Fruit fly (Drosophila melanogaster) whole organism, embryonic: Measurements from ENCODE around the gene CG31883.

Experiments used
- Atf-2 ChIP-seq: fragments of 200-800 bp; sonication (Bioruptor generic); optimal IDR thresholded peaks from 2 replicates; lab custom pipeline; 2016; ENCODE audit warnings: missing biosample characterization, missing genetic modification characterization
- CG11085 ChIP-seq: fragments of 200-800 bp; sonication (Bioruptor generic); IDR thresholded peaks from 2 replicates; pipeline ENCODE4 v1.3.6; 2022; ENCODE audit warnings: missing biosample characterization, missing genetic modification characterization
- CG11456 ChIP-seq: fragments of 200-800 bp; sonication (Bioruptor generic); IDR thresholded peaks from 3 replicates; pipeline ENCODE4 v1.3.6; 2022; ENCODE audit warnings: missing biosample characterization, missing genetic modification characterization
- CG11504 ChIP-seq: fragments of 200-800 bp; sonication (Bioruptor generic); optimal IDR thresholded peaks from 3 replicates; lab custom pipeline; 2019; ENCODE audit warnings: missing biosample characterization, mild to moderate bottlenecking, missing genetic modification characterization, moderate library complexity
- CG12219 ChIP-seq: fragments of 200-800 bp; sonication (Bioruptor generic); optimal IDR thresholded peaks from 3 replicates; lab custom pipeline; 2018; ENCODE audit warnings: missing biosample characterization, mild to moderate bottlenecking, missing genetic modification characterization
- CG14710 ChIP-seq: fragments of 200-800 bp; sonication (Bioruptor generic); optimal IDR thresholded peaks from 3 replicates; lab custom pipeline; 2019; ENCODE audit warnings: missing biosample characterization, mild to moderate bottlenecking, missing genetic modification characterization, moderate library complexity
- CG14965 ChIP-seq: fragments of 200-800 bp; sonication (Bioruptor generic); optimal IDR thresholded peaks from 2 replicates; lab custom pipeline; 2016; ENCODE audit warnings: missing biosample characterization, missing genetic modification characterization, borderline replicate concordance
- CG15011 ChIP-seq: fragments of 200-800 bp; sonication (Bioruptor generic); optimal IDR thresholded peaks from 3 replicates; lab custom pipeline; 2018; ENCODE audit warnings: missing biosample characterization, mild to moderate bottlenecking, missing genetic modification characterization
- CG16813 ChIP-seq: fragments of 200-800 bp; sonication (Bioruptor generic); IDR thresholded peaks from 3 replicates; pipeline ENCODE4 v1.3.6; 2022; ENCODE audit warnings: missing biosample characterization, missing genetic modification characterization; ENCODE audit not compliant: partially characterized antibody
- CG18476 ChIP-seq: fragments of 200-800 bp; sonication (Bioruptor generic); optimal IDR thresholded peaks from 2 replicates; lab custom pipeline; 2016; ENCODE audit warnings: missing biosample characterization, mild to moderate bottlenecking, missing genetic modification characterization
- CG2875 ChIP-seq: fragments of 200-800 bp; sonication (Bioruptor generic); optimal IDR thresholded peaks from 2 replicates; lab custom pipeline; 2017; ENCODE audit warnings: missing biosample characterization, mild to moderate bottlenecking, missing genetic modification characterization, missing genetic modification reagents
- CG31388 ChIP-seq: fragments of 200-800 bp; sonication (Bioruptor generic); optimal IDR thresholded peaks from 2 replicates; lab custom pipeline; 2016; ENCODE audit warnings: missing biosample characterization, missing genetic modification characterization
- CG3163 ChIP-seq: fragments of 200-800 bp; sonication (Bioruptor generic); optimal IDR thresholded peaks from 3 replicates; lab custom pipeline; 2016; ENCODE audit warnings: missing biosample characterization, missing genetic modification characterization
- CG32767 ChIP-seq: fragments of 200-800 bp; sonication (Bioruptor generic); IDR thresholded peaks from 2 replicates; pipeline ENCODE4 v1.3.6; 2022; ENCODE audit warnings: missing biosample characterization, missing genetic modification characterization
- CG34376 ChIP-seq: fragments of 200-800 bp; sonication (Bioruptor generic); optimal IDR thresholded peaks from 2 replicates; lab custom pipeline; 2018; ENCODE audit warnings: missing biosample characterization, mild to moderate bottlenecking, missing genetic modification characterization
- CG4404 ChIP-seq: fragments of 200-800 bp; sonication (Bioruptor generic); IDR thresholded peaks from 2 replicates; pipeline ENCODE4 v1.3.6; 2022; ENCODE audit warnings: missing biosample characterization, missing genetic modification characterization
- CG6654 ChIP-seq: fragments of 200-800 bp; sonication (Bioruptor generic); optimal IDR thresholded peaks from 2 replicates; lab custom pipeline; 2017; ENCODE audit warnings: missing biosample characterization, mild to moderate bottlenecking, missing genetic modification characterization
- CG7357 ChIP-seq: fragments of 200-800 bp; sonication (Bioruptor generic); IDR thresholded peaks from 3 replicates; pipeline ENCODE4 v1.3.6; 2022; ENCODE audit warnings: missing biosample characterization, missing genetic modification characterization
- CG7987 ChIP-seq: fragments of 200-800 bp; sonication (Bioruptor generic); optimal IDR thresholded peaks from 2 replicates; lab custom pipeline; 2018; ENCODE audit warnings: missing biosample characterization, mild to moderate bottlenecking, missing genetic modification characterization, moderate library complexity
- CG8281 ChIP-seq: fragments of 200-800 bp; sonication (Bioruptor generic); optimal IDR thresholded peaks from 2 replicates; lab custom pipeline; 2018; ENCODE audit warnings: missing biosample characterization, mild to moderate bottlenecking, missing genetic modification characterization, moderate library complexity
- CoRest ChIP-seq: fragments of 200-800 bp; sonication (Bioruptor generic); optimal IDR thresholded peaks from 3 replicates; lab custom pipeline; 2018; ENCODE audit warnings: missing biosample characterization, mild to moderate bottlenecking, missing genetic modification characterization, moderate library complexity
- Dek ChIP-seq: fragments of 200-800 bp; sonication (Bioruptor generic); optimal IDR thresholded peaks from 3 replicates; lab custom pipeline; 2019; ENCODE audit warnings: missing biosample characterization, mild to moderate bottlenecking, missing genetic modification characterization, moderate library complexity
- Hr3 ChIP-seq: fragments of 200-800 bp; sonication (Bioruptor generic); optimal IDR thresholded peaks from 3 replicates; lab custom pipeline; 2016; ENCODE audit warnings: missing biosample characterization, missing genetic modification characterization
- MESR4 ChIP-seq: fragments of 200-800 bp; sonication (Bioruptor generic); optimal IDR thresholded peaks from 2 replicates; lab custom pipeline; 2018; ENCODE audit warnings: missing biosample characterization, mild to moderate bottlenecking, missing genetic modification characterization, moderate library complexity
- MTF-1 ChIP-seq: fragments of 200-800 bp; sonication (Bioruptor generic); optimal IDR thresholded peaks from 2 replicates; lab custom pipeline; 2018; ENCODE audit warnings: missing biosample characterization, mild to moderate bottlenecking, missing genetic modification characterization, borderline replicate concordance
- Mrtf ChIP-seq: fragments of 200-800 bp; sonication (Bioruptor generic); IDR thresholded peaks from 3 replicates; pipeline ENCODE4 v1.3.6; 2022; ENCODE audit warnings: missing biosample characterization, missing genetic modification characterization
- Sry-δ ChIP-seq: fragments of 200-800 bp; sonication (Bioruptor generic); optimal IDR thresholded peaks from 2 replicates; lab custom pipeline; 2016; ENCODE audit warnings: missing biosample characterization, missing genetic modification characterization
- Stat92E ChIP-seq, 3 experiments: fragments of >200 bp in 2 of 3; fragments of 200-800 bp in 1 of 3; sonication (Bioruptor generic) in 1 of 3; optimal IDR thresholded peaks; 2 replicates each; lab custom pipeline; 2017 to 2019; ENCODE audit warnings: missing biosample characterization in 3 of 3, missing genetic modification characterization in 3 of 3, mild to moderate bottlenecking in 1 of 3, moderate library complexity in 1 of 3
- bigmax ChIP-seq: fragments of 200-800 bp; sonication (Bioruptor generic); optimal IDR thresholded peaks from 2 replicates; lab custom pipeline; 2018; ENCODE audit warnings: missing biosample characterization, mild to moderate bottlenecking, missing genetic modification characterization
- br ChIP-seq: fragments of >200 bp; optimal IDR thresholded peaks from 2 replicates; lab custom pipeline; 2017
- bsh ChIP-seq, 2 experiments: fragments of 200-800 bp; sonication (Bioruptor generic); optimal IDR thresholded peaks; 2 replicates each; lab custom pipeline; 2017 to 2018; ENCODE audit warnings: mild to moderate bottlenecking in 2 of 2, missing biosample characterization in 2 of 2, missing genetic modification characterization in 2 of 2, moderate library complexity in 1 of 2
- cad ChIP-seq: fragments of >200 bp; optimal IDR thresholded peaks from 2 replicates; lab custom pipeline; 2017; ENCODE audit warnings: missing biosample characterization, missing genetic modification characterization
- caup ChIP-seq: fragments of 200-800 bp; sonication (Bioruptor generic); optimal IDR thresholded peaks from 3 replicates; lab custom pipeline; 2017; ENCODE audit warnings: missing biosample characterization, mild to moderate bottlenecking, missing genetic modification characterization, moderate library complexity; ENCODE audit not compliant: severe bottlenecking
- fd96Cb ChIP-seq: fragments of 200-800 bp; sonication (Bioruptor generic); optimal IDR thresholded peaks from 2 replicates; lab custom pipeline; 2018; ENCODE audit warnings: missing biosample characterization, mild to moderate bottlenecking, missing genetic modification characterization, moderate library complexity
- gcm ChIP-seq: fragments of 200-800 bp; sonication (Bioruptor generic); optimal IDR thresholded peaks from 2 replicates; lab custom pipeline; 2019; ENCODE audit warnings: missing biosample characterization, mild to moderate bottlenecking, missing genetic modification characterization, moderate library complexity
- ind ChIP-seq: fragments of 200-800 bp; sonication (Bioruptor generic); optimal IDR thresholded peaks from 3 replicates; lab custom pipeline; 2016; ENCODE audit warnings: missing biosample characterization, missing genetic modification characterization
- lov ChIP-seq, 2 experiments: fragments of 200-800 bp in 1 of 2; fragments of >200 bp in 1 of 2; sonication (Bioruptor generic) in 1 of 2; IDR thresholded peaks in 1 of 2; optimal IDR thresholded peaks in 1 of 2; 2 replicates in 1 of 2; 3 replicates in 1 of 2; pipeline versions ENCODE4 v1.3.6 to Lab custom; 2017 to 2022; ENCODE audit warnings: missing biosample characterization in 1 of 2, missing genetic modification characterization in 1 of 2
- maf-S ChIP-seq: fragments of 200-800 bp; sonication (Bioruptor generic); optimal IDR thresholded peaks from 2 replicates; lab custom pipeline; 2016; ENCODE audit warnings: missing biosample characterization, missing genetic modification characterization
- repo ChIP-seq: fragments of 200-800 bp; sonication (Bioruptor generic); optimal IDR thresholded peaks from 2 replicates; lab custom pipeline; 2016; ENCODE audit warnings: missing biosample characterization, missing genetic modification characterization
- sens ChIP-seq: fragments of 200-800 bp; sonication (Bioruptor generic); peaks from one replicate; lab custom pipeline; 2016; ENCODE audit warnings: missing biosample characterization, missing genetic modification characterization
- shn ChIP-seq: fragments of 200-800 bp; sonication (Bioruptor generic); optimal IDR thresholded peaks from 3 replicates; lab custom pipeline; 2016; ENCODE audit warnings: missing biosample characterization, missing genetic modification characterization
- stc ChIP-seq: fragments of 200-800 bp; sonication (Bioruptor generic); IDR thresholded peaks from 2 replicates; pipeline ENCODE4 v1.3.6; 2022; ENCODE audit warnings: missing biosample characterization, missing genetic modification characterization
- tgo ChIP-seq: fragments of 200-800 bp; sonication (Bioruptor generic); IDR thresholded peaks from 3 replicates; pipeline ENCODE4 v1.3.6; 2022; ENCODE audit warnings: missing biosample characterization, missing genetic modification characterization
- tna ChIP-seq: fragments of 200-800 bp; sonication (Bioruptor generic); IDR thresholded peaks from 2 replicates; pipeline ENCODE4 v1.3.6; 2022; ENCODE audit warnings: missing biosample characterization, missing genetic modification characterization; ENCODE audit not compliant: partially characterized antibody
- ttk ChIP-seq: fragments of 200-800 bp; sonication (Bioruptor generic); IDR thresholded peaks from 2 replicates; pipeline ENCODE4 v2.1.2; 2022; ENCODE audit warnings: missing biosample characterization, missing genetic modification characterization
- wdn ChIP-seq: fragments of 200-800 bp; sonication (Bioruptor generic); IDR thresholded peaks from 2 replicates; pipeline ENCODE4 v1.3.6; 2022; ENCODE audit warnings: missing biosample characterization, missing genetic modification characterization
- wek ChIP-seq: fragments of 200-800 bp; sonication (Bioruptor generic); optimal IDR thresholded peaks from 3 replicates; lab custom pipeline; 2018; ENCODE audit warnings: missing biosample characterization, mild to moderate bottlenecking, missing genetic modification characterization, moderate library complexity
- wor ChIP-seq: fragments of 200-800 bp; sonication (Bioruptor generic); IDR thresholded peaks from 2 replicates; pipeline ENCODE4 v1.3.6; 2022; ENCODE audit warnings: missing biosample characterization, missing genetic modification characterization

CG31883 gene

dm6 chr2L:9568360-9569088, 40.2 kb downstream of the CG31883 start, which contains the start of gene brwl (continued):
- peak; percentile 98 for TF ChIP-seq CG14710 (tag; lab: Kevin White, UChicago)
- peak; percentile 98 for TF ChIP-seq Mrtf (GFP tag; lab: Robert Waterston, UW)
- TF ChIP-seq repo (GFP tag; lab: Kevin White, UChicago), result peak; percentile 97
- TF ChIP-seq CG4404 (GFP tag; lab: Robert Waterston, UW), result peak; percentile 98
- peak; percentile 77 for TF ChIP-seq Sry-δ (GFP tag; lab: Kevin White, UChicago)
- TF ChIP-seq CG3163 (GFP tag; lab: Kevin White, UChicago), result peak; percentile 87
- peak; percentile 94 for TF ChIP-seq CG7987 (GFP tag; lab: Kevin White, UChicago)
- TF ChIP-seq Hr3 (GFP tag; lab: Kevin White, UChicago), result peak; percentile 99
- TF ChIP-seq tgo (GFP tag; lab: Robert Waterston, UW), result peak; percentile 99
- TF ChIP-seq Atf-2 (GFP tag; lab: Kevin White, UChicago), result peak; percentile 98
- TF ChIP-seq CoRest (tag; lab: Kevin White, UChicago), result peak; percentile 99
- TF ChIP-seq CG7357, result peak; percentile 95
- peak; percentile 98 for TF ChIP-seq CG15011 (GFP tag; lab: Kevin White, UChicago)
- TF ChIP-seq MTF-1 (GFP tag; lab: Kevin White, UChicago), result peak; percentile 90
- TF ChIP-seq Stat92E (GFP tag; optimal IDR thresholded peaks at IDR 0.05; lab: Kevin White, UChicago), result peak in 1 of 3 experiments; percentile 97
- TF ChIP-seq maf-S (GFP tag; lab: Kevin White, UChicago), result peak; percentile 98
- TF ChIP-seq CG14965 (GFP tag; lab: Kevin White, UChicago), result peak; percentile 84
- peak; percentile 100 for TF ChIP-seq sens
- TF ChIP-seq CG31388, result peak; percentile 95
- peak; percentile 98 for TF ChIP-seq wor (GFP tag; lab: Robert Waterston, UW)
- peak; percentile 99 for TF ChIP-seq CG32767 (GFP tag; lab: Robert Waterston, UW)
- TF ChIP-seq bigmax (GFP tag; lab: Kevin White, UChicago), result peak; percentile 76
- peak; percentile 94 for TF ChIP-seq CG8281 (tag; lab: Kevin White, UChicago)
- peak; percentile 95 for TF ChIP-seq wdn (GFP tag; lab: Robert Waterston, UW)
- TF ChIP-seq Dek (tag; lab: Kevin White, UChicago), result peak; percentile 98
- no peak for TF ChIP-seq br
- TF ChIP-seq CG11456 (GFP tag; lab: Robert Waterston, UW), result peak; percentile 97
- no peak for TF ChIP-seq cad (GFP tag; lab: Kevin White, UChicago)
- peak; percentile 98 for TF ChIP-seq CG34376 (GFP tag; lab: Kevin White, UChicago)
- peak; percentile 99 for TF ChIP-seq stc (GFP tag; lab: Robert Waterston, UW)
- TF ChIP-seq ttk (GFP tag; lab: Robert Waterston, UW), result peak; percentile 98
- 0 out of 3 replicates have a peak, but pooled peaks have one; percentile 29 for TF ChIP-seq CG16813 (GFP tag; lab: Robert Waterston, UW)
- peak; percentile 98 for TF ChIP-seq CG12219 (GFP tag; lab: Kevin White, UChicago)
- TF ChIP-seq CG11085, result peak; percentile 95
- peak; percentile 98 for TF ChIP-seq caup
- no peak for TF ChIP-seq lov (optimal IDR thresholded peaks at IDR 0.05; lab: Kevin White, UChicago)
- TF ChIP-seq lov (GFP tag; IDR thresholded peaks at IDR 0.05; lab: Robert Waterston, UW), result peak; percentile 95
- peak; percentile 97 to 99 for TF ChIP-seq bsh (GFP tag; optimal IDR thresholded peaks at IDR 0.05; lab: Kevin White, UChicago)
- peak; percentile 100 for TF ChIP-seq gcm (GFP tag; lab: Kevin White, UChicago)
- peak; percentile 87 for TF ChIP-seq wek (GFP tag; lab: Kevin White, UChicago)
- no peak for TF ChIP-seq tna (GFP tag; lab: Robert Waterston, UW)
- peak; percentile 98 for TF ChIP-seq CG18476
- peak; percentile 96 for TF ChIP-seq shn (GFP tag; lab: Kevin White, UChicago)
- TF ChIP-seq CG11504 (tag; lab: Kevin White, UChicago), result peak; percentile 98
- peak; percentile 72 for TF ChIP-seq MESR4
- peak; percentile 99 for TF ChIP-seq ind (GFP tag; lab: Kevin White, UChicago)
- peak; percentile 91 for TF ChIP-seq CG6654 (GFP tag; lab: Kevin White, UChicago)
- TF ChIP-seq CG2875 (GFP tag; lab: Kevin White, UChicago), result peak; percentile 99
- TF ChIP-seq fd96Cb, result peak; percentile 99
